Fruit fly (Drosophila melanogaster) whole organism: ENCODE results near the gene CG6431.

Experiments used
- CG8478 ChIP-seq: fragments of >200 bp; optimal IDR thresholded peaks from 2 replicates; lab custom pipeline; 2018; ENCODE audit warnings: inconsistent platforms
- Dll ChIP-seq: fragments of >200 bp; optimal IDR thresholded peaks from 2 replicates; lab custom pipeline; 2017
- EcR ChIP-seq, 2 experiments: fragments of >200 bp; optimal IDR thresholded peaks; 2 replicates each; lab custom pipeline; 2017; ENCODE audit warnings: missing biosample characterization in 2 of 2, missing genetic modification characterization in 2 of 2, missing genetic modification reagents in 2 of 2
- pan ChIP-seq: fragments of >200 bp; optimal IDR thresholded peaks from 2 replicates; lab custom pipeline; 2017
- psq ChIP-seq: fragments of >200 bp; optimal IDR thresholded peaks from 2 replicates; lab custom pipeline; 2017
- usp ChIP-seq: fragments of >200 bp; optimal IDR thresholded peaks from 2 replicates; lab custom pipeline; 2017; ENCODE audit warnings: missing biosample characterization, missing genetic modification characterization, mixed read lengths

The CG6431 gene

DNA sequence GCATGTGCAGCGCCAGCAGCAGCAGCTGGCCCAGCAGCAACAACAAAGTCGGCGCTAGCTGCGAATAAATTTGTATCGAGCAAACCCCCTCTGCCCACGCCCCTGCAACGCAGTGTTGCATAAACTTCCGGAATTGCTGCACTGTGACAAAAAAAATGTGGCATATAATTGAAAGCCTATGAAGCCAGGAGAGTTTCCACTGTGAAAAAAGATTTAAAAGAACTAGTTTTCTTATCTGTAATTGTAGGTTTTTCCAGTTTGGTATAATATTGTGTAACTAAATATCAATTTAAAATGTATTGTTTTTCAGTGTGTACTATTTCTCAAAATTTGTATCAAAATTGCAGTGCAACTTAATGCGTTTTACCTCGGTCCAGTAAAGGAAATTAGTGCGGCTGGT lies 24.2 kb downstream of the CG6431 start:
- TF ChIP-seq EcR (GFP tag; optimal IDR thresholded peaks at IDR 0.05; lab: Kevin White, UChicago): no peak

DNA sequence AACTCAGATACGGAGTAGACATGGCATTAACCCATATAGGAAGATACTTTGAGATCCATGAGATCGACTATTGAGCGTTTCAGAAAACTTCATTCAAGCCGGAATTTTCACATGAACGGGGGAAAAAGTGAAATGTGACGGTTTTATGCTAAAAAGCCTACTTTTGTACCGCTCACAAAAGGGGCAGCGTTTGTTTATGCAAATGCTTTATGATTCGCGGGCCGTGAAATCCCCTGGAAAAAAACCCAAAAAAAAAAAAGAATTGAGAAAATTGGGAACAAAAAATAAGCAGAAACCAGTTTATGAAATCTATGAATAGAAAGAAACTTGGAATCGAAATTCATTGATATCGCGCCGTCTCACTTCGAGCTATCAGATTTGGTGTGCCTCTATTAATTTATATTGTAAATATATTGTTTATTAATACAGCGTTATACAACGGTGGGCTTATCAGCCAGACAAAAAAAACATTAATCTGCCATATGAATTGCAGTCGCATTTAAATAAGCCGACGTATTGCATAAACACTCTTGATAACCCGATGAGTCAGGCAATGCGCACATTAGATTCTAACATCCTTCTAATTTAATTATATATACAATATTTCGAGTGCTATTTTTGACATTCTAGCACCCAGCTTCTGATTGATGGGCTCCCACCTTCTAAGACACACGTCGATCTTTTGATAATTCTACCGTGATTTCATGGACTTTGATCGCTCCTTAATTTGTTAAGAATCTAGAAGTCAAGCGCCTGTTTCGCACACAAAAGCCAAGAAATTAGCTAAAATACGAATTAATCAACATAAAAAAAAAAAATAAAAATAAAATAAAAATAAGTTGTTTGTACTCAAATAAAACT lies 25.8 kb downstream of the CG6431 start:
- TF ChIP-seq psq (lab: Kevin White, UChicago) (no peak), CG8478 (no peak), EcR (GFP tag; optimal IDR thresholded peaks at IDR 0.05; lab: Kevin White, UChicago) (no peak), usp (GFP tag; lab: Kevin White, UChicago) (no peak), pan (lab: Kevin White, UChicago) (no peak), Dll (lab: Kevin White, UChicago) (no peak)

DNA sequence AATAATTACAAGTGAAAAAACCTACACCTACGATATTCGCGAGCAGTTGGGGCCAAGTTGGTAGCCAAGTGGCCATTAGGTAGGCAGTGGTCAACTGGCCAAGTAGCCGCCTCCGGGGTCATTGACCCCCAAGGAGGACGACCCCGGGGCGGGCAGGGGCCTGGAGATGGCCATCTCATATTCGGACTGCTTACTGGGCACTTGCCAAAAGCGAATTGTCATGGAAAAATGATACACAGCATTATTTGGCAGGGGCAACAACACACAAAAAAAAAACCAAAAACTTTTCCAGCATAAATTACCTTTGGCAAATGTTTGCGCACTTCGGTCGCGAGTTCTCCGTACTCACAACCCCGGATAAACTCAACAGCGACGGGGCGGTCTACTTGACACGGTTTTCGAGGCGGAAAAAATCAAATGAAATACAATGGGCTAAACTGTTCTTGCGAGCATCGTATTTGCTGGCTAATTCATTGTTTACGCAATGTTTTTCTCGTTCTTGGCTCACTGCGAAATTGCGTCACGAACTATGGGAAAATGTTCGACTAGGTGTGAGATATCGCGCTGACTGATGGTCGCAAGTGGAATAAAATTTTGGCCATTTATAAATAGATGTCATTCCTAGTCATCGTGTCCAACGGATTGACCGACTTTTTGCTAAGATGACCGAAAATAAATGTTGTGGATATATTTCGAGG lies 27.1 kb downstream of the CG6431 start:
- no peak for TF ChIP-seq Dll (lab: Kevin White, UChicago)
- peak in 1 of 2 experiments; percentile 44 for TF ChIP-seq EcR (GFP tag; optimal IDR thresholded peaks at IDR 0.05; lab: Kevin White, UChicago)

DNA sequence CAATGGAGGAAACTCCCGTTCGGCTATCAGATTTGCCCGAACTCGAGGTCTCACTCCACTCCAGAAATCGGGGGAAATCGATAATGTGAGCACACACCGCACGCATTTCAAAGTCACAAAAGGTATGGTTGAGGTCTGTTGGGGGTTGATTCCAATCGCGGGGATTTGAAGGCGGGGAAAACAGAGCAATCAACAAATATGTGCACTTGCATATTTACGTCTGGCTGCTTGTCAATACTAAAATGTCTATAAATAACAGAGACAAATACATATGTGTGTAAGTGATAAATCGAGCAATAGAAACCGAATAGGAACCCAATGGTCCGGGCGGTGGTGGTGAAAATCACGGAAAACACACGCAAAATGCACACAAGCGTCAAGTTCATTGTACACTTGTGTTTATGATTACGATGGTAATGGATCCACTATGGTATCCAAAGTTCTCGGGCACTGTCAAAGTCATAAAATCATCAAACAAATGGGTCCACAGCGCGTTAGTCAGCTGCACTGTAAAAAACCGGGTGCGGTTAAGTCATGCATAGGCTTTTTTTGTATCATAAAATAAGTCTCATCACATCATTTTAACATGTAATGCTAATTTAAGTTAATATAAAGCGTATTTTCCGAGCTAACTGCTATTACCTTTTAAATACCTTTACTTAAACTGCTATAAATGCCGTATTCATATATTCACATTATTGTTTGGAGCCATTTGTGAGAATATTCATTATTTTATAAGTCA lies 28.0 kb downstream of the CG6431 start:
- TF ChIP-seq EcR (GFP tag; optimal IDR thresholded peaks at IDR 0.05; lab: Kevin White, UChicago) (no peak), Dll (lab: Kevin White, UChicago) (no peak), usp (GFP tag; lab: Kevin White, UChicago) (no peak), pan (lab: Kevin White, UChicago) (no peak), psq (lab: Kevin White, UChicago) (no peak), CG8478 (no peak)

DNA sequence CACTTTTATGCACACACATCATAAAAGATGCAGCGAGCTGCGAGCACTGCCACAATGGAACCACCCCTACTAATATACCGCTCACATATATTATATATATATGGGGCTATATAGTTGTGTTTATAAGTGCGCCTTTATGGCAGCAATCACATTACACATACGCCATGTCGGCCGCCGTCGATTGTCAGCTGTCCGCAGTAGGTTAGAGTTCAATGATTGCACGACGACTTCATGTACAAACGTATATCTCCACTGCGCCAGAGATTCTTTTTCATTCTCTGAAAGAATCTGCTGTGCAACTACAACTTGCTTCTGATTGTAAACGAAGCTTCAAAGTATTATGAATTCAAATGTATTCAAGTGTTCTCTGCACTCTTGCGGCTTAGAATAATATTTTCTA lies 28.7 kb downstream of the CG6431 start:
- TF ChIP-seq usp (GFP tag; lab: Kevin White, UChicago) (no peak), EcR (GFP tag; optimal IDR thresholded peaks at IDR 0.05; lab: Kevin White, UChicago) (peak in 1 of 2 experiments; percentile 31)

DNA sequence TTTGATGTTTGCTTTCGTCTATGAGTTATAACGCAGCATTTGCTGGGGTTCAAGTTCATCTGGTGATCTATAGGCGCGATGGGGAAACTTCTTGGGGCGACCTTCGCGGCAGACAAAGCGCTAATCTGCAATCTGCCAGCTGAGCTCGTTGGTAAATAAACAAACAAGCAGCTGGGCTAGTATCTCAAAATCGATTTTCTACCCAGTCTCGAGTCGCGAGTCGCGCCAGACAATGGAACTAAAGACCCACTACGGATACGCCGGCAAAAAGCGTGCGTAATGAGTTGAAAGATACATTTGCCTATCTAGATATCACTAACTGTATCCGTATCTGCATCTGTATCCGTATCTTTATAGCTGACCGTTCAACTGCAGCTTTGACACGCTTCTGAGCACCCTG lies 29.6 kb downstream of the CG6431 start:
- no peak for TF ChIP-seq psq (lab: Kevin White, UChicago)
- TF ChIP-seq pan (lab: Kevin White, UChicago): no peak

DNA sequence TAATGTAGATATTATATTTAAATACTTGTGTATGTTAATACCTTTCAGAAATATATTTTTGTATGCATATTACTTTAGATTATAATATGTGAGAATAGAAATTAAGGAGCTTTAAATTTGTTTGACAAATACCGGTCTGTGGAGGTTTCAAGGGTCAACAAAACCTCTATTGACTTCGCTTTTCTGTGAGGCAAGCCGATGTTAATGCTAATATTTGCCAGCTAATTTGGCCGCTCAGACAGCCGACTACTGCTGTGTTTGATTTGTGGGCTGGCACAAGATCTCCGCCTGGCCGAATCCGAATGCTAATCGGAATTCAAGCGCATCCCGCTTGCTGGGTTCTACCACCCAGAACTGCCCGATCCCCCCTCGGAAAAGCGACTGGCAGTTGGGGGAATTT lies 30.6 kb downstream of the CG6431 start:
- no peak for TF ChIP-seq pan (lab: Kevin White, UChicago)
- TF ChIP-seq CG8478: no peak
- no peak for TF ChIP-seq EcR (GFP tag; optimal IDR thresholded peaks at IDR 0.05; lab: Kevin White, UChicago)
- TF ChIP-seq Dll (lab: Kevin White, UChicago): no peak
- TF ChIP-seq usp (GFP tag; lab: Kevin White, UChicago): no peak
- TF ChIP-seq psq (lab: Kevin White, UChicago): no peak

DNA sequence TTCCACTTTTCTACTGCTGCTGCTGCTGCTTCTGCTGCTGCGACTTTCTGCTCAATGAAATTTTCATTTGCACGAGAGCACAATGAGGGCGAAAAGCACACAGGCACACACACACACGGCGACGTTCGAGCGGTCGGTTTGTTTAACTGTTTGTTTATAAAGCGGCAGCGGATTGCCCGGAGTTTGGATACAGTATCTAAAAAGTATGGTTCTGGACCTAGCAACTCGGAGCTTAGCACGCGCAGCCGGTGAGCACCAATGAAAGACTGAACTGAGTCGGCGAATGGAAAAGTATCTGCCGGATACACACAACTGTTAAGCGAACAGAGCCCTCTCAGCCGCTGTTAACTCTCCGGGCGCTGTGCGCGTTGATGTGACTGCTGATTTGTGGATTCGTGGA lies 32.0 kb downstream of the CG6431 start, which contains the start of gene CG17124:
CG17124 (minus strand) TSS at position 277 of the 400 bp plus-strand sequence.
- TF ChIP-seq pan (lab: Kevin White, UChicago) (no peak), psq (lab: Kevin White, UChicago) (no peak), usp (GFP tag; lab: Kevin White, UChicago) (no peak), CG8478 (no peak), Dll (lab: Kevin White, UChicago) (no peak), EcR (GFP tag; optimal IDR thresholded peaks at IDR 0.05; lab: Kevin White, UChicago) (no peak)

DNA sequence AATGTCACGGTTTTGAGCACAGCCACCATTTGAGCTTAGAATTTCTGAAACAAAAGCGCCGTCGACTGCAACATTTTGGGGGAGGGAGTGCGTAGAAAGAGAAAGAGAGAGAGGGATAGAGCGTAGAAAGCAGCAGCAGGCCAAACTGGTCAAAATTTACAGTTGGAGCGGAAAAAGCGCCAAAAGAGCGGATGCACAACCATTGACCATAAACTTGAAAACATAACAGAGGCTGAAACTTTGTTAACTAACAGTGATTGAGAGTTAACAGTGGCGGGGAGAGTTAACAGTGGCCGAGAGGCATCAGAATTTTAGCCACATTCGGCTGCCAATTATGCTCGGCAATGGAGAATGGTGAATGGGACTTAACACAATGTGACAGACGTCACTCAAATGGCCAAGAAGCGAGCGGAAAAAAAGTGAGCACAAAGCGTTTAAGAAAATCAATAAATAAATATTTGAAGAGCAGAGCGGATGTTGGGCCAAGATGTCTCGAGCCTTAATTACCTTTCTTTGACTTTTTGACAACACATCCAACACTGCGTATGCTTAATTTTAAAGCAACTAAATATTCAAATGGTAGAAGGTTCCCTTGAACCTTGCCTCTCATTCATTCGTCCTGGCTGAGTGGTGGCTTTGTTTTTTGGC lies 33.2 kb downstream of the CG6431 start:
- no peak for TF ChIP-seq psq (lab: Kevin White, UChicago)
- no peak for TF ChIP-seq pan (lab: Kevin White, UChicago)
- no peak for TF ChIP-seq EcR (GFP tag; optimal IDR thresholded peaks at IDR 0.05; lab: Kevin White, UChicago)
- no peak for TF ChIP-seq Dll (lab: Kevin White, UChicago)
- TF ChIP-seq usp (GFP tag; lab: Kevin White, UChicago): no peak
- no peak for TF ChIP-seq CG8478

DNA sequence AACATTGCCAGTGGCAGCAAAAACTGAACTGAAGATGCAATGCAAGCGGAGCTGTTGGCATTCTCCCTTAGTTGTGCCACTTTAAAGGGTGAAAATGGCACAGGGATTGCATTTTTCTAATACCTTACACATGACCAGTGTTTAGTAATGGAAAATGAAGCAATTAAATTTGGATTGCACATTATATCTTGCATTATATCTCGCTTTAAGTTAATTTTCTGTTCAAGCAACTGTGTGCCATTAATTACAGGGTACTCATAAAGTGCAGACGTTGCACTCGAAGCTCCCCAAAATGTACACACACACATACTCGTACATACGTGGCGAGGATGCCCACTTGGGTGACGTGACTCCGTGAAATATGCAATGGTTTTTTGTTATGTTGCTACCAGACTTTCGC lies 35.6 kb downstream of the CG6431 start:
- no peak for TF ChIP-seq EcR (GFP tag; optimal IDR thresholded peaks at IDR 0.05; lab: Kevin White, UChicago)
- TF ChIP-seq pan (lab: Kevin White, UChicago): no peak
- TF ChIP-seq usp (GFP tag; lab: Kevin White, UChicago): no peak

DNA sequence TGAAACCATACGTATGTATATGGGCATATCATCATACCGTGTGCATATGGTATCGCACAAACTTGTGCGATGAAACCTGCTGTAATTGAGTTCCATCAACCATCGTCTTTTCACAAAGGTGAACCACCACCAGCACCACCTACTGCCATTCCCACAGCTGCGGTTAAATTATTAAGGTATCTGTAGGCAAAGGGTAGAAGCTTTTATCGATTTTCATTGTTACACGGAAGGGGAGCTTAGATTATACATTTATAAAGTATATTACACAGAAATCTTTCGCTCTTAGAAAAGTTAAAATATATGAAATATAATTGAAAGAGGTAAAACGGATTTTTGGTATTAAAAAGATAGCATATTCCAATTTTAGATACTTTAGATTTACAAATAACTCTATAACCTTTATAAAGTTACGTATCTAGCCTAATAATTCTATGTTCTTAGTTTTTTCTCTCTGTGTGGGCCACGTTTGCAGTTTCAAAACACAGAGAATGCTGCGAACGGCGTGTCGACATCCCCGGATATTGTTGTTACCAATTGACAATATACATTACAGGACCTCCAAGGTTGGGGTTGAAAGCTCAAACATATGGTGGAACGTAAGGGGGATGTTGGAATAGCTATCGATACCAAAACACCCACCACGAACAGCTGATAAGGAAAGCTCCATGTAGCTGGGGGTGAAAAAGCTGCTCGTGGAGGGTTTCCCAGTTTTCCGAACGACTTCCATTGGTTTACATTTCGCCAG lies 36.6 kb downstream of the CG6431 start, which contains the start of gene CG6495:
CG6495 (plus strand) TSS at position 695 of the 745 bp plus-strand sequence.
- TF ChIP-seq psq (lab: Kevin White, UChicago): no peak
- no peak for TF ChIP-seq EcR (GFP tag; optimal IDR thresholded peaks at IDR 0.05; lab: Kevin White, UChicago)
- TF ChIP-seq CG8478: no peak
- no peak for TF ChIP-seq Dll (lab: Kevin White, UChicago)
- TF ChIP-seq pan (lab: Kevin White, UChicago): no peak
- no peak for TF ChIP-seq usp (GFP tag; lab: Kevin White, UChicago)
